Worm (Caenorhabditis elegans) whole organism, mixed stage, embryonic: Measurements from ENCODE around the gene C31G12.3.

Experiments used
- M03D4.4 ChIP-seq: sonication (generic microtip); optimal IDR thresholded peaks from 2 replicates; lab custom pipeline; 2017; ENCODE audit warnings: mild to moderate bottlenecking, missing genetic modification characterization, missing compliant biosample characterization
- bed-3 ChIP-seq: fragments of 200-800 bp; sonication (Bioruptor generic); optimal IDR thresholded peaks from 3 replicates; lab custom pipeline; 2018; ENCODE audit warnings: mild to moderate bottlenecking, missing genetic modification characterization, moderate library complexity, missing compliant biosample characterization
- blmp-1 ChIP-seq: fragments of 150-350 bp; optimal IDR thresholded peaks from 2 replicates; lab custom pipeline; 2014; ENCODE audit warnings: missing biosample characterization, missing genetic modification characterization
- ceh-39 ChIP-seq: fragments of 150-350 bp; optimal IDR thresholded peaks from 2 replicates; lab custom pipeline; 2014; ENCODE audit warnings: missing biosample characterization, missing genetic modification characterization
- ceh-43 ChIP-seq: fragments of 200-800 bp; sonication (Bioruptor generic); optimal IDR thresholded peaks from 2 replicates; lab custom pipeline; 2018; ENCODE audit warnings: mild to moderate bottlenecking, missing genetic modification characterization, moderate library complexity, missing compliant biosample characterization
- ceh-83 ChIP-seq: fragments of 200-800 bp; sonication (Bioruptor generic); optimal IDR thresholded peaks from 2 replicates; lab custom pipeline; 2018; ENCODE audit warnings: mild to moderate bottlenecking, missing genetic modification characterization, missing compliant biosample characterization
- ces-1 ChIP-seq: fragments of 150-350 bp; optimal IDR thresholded peaks from 2 replicates; lab custom pipeline; 2014; ENCODE audit warnings: missing biosample characterization, missing genetic modification reagents, missing genetic modification characterization
- cnd-1 ChIP-seq: fragments of 200-800 bp; sonication (Bioruptor generic); optimal IDR thresholded peaks from 2 replicates; lab custom pipeline; 2018; ENCODE audit warnings: mild to moderate bottlenecking, missing genetic modification characterization, missing compliant biosample characterization
- drap-1 ChIP-seq: fragments of 200-800 bp; sonication (Bioruptor generic); optimal IDR thresholded peaks from 3 replicates; lab custom pipeline; 2018; ENCODE audit warnings: mild to moderate bottlenecking, missing genetic modification characterization, missing compliant biosample characterization
- elt-1 ChIP-seq: sonication (generic microtip); optimal IDR thresholded peaks from 2 replicates; lab custom pipeline; 2017; ENCODE audit warnings: missing genetic modification characterization, mild to moderate bottlenecking, missing compliant biosample characterization, antibody characterized with exemption, moderate library complexity, borderline replicate concordance; ENCODE audit not compliant: insufficient read depth
- elt-3 ChIP-seq: fragments of 150-350 bp; optimal IDR thresholded peaks from 2 replicates; lab custom pipeline; 2014; ENCODE audit warnings: missing biosample characterization, missing genetic modification characterization
- flh-1 ChIP-seq: fragments of 200-800 bp; sonication (Bioruptor generic); optimal IDR thresholded peaks from 2 replicates; lab custom pipeline; 2018; ENCODE audit warnings: mild to moderate bottlenecking, missing genetic modification characterization, moderate library complexity, missing compliant biosample characterization
- ham-2 ChIP-seq: fragments of 200-800 bp; sonication (Bioruptor generic); optimal IDR thresholded peaks from 2 replicates; lab custom pipeline; 2018; ENCODE audit warnings: mild to moderate bottlenecking, missing genetic modification characterization, missing compliant biosample characterization
- hlh-1 ChIP-seq: fragments of 150-350 bp; optimal IDR thresholded peaks from 2 replicates; lab custom pipeline; 2014; ENCODE audit warnings: missing biosample characterization, missing genetic modification reagents, missing genetic modification characterization
- lin-13 ChIP-seq: fragments of 150-350 bp; optimal IDR thresholded peaks from 2 replicates; lab custom pipeline; 2014; ENCODE audit warnings: missing biosample characterization, missing genetic modification characterization
- lin-32 ChIP-seq: fragments of 200-800 bp; sonication (Bioruptor generic); optimal IDR thresholded peaks from 2 replicates; lab custom pipeline; 2018; ENCODE audit warnings: mild to moderate bottlenecking, missing genetic modification characterization, missing compliant biosample characterization
- mab-5 ChIP-seq: fragments of 150-350 bp; optimal IDR thresholded peaks from 2 replicates; lab custom pipeline; 2014; ENCODE audit warnings: missing biosample characterization, missing genetic modification characterization
- mls-2 ChIP-seq: sonication (generic microtip); optimal IDR thresholded peaks from 2 replicates; lab custom pipeline; 2016; ENCODE audit warnings: mild to moderate bottlenecking, missing genetic modification characterization, moderate library complexity, missing compliant biosample characterization
- nhr-12 ChIP-seq: fragments of 150-350 bp; optimal IDR thresholded peaks from 2 replicates; lab custom pipeline; 2014; ENCODE audit warnings: missing biosample characterization, missing genetic modification characterization
- nhr-2 ChIP-seq: fragments of 150-350 bp; optimal IDR thresholded peaks from 2 replicates; lab custom pipeline; 2014; ENCODE audit warnings: missing biosample characterization, missing genetic modification characterization
- nhr-237 ChIP-seq: fragments of 150-350 bp; optimal IDR thresholded peaks from 2 replicates; lab custom pipeline; 2014; ENCODE audit warnings: missing biosample characterization, missing genetic modification characterization
- nhr-28 ChIP-seq: fragments of 150-350 bp; optimal IDR thresholded peaks from 2 replicates; lab custom pipeline; 2014; ENCODE audit warnings: missing biosample characterization, missing genetic modification characterization
- nhr-76 ChIP-seq: sonication (generic microtip); optimal IDR thresholded peaks from 2 replicates; lab custom pipeline; 2017; ENCODE audit warnings: missing biosample characterization, missing genetic modification characterization
- pha-4 ChIP-seq: fragments of 150-350 bp; optimal IDR thresholded peaks from 2 replicates; lab custom pipeline; 2018; ENCODE audit warnings: missing biosample characterization, missing genetic modification reagents, missing genetic modification characterization
- sem-2 ChIP-seq: fragments of 200-800 bp; sonication (Bioruptor generic); optimal IDR thresholded peaks from 2 replicates; lab custom pipeline; 2018; ENCODE audit warnings: mild to moderate bottlenecking, missing genetic modification characterization, missing compliant biosample characterization
- snpc-4 ChIP-seq: fragments of 150-350 bp; optimal IDR thresholded peaks from 2 replicates; lab custom pipeline; 2014; ENCODE audit warnings: missing biosample characterization, missing genetic modification characterization
- sptf-1 ChIP-seq: sonication (generic microtip); optimal IDR thresholded peaks from 2 replicates; lab custom pipeline; 2017; ENCODE audit warnings: mild to moderate bottlenecking, missing genetic modification characterization, moderate library complexity, missing compliant biosample characterization
- tbx-8 ChIP-seq: fragments of 200-800 bp; sonication (Bioruptor generic); optimal IDR thresholded peaks from 2 replicates; lab custom pipeline; 2018; ENCODE audit warnings: mild to moderate bottlenecking, missing genetic modification characterization, moderate library complexity, missing compliant biosample characterization
- unc-120 ChIP-seq: sonication (generic microtip); optimal IDR thresholded peaks from 2 replicates; lab custom pipeline; 2017; ENCODE audit warnings: missing genetic modification characterization, missing compliant biosample characterization; ENCODE audit not compliant: poor library complexity, severe bottlenecking
- unc-39 ChIP-seq: fragments of 150-350 bp; optimal IDR thresholded peaks from 2 replicates; lab custom pipeline; 2014; ENCODE audit warnings: missing biosample characterization, missing genetic modification characterization
- unc-62 ChIP-seq: fragments of 150-350 bp; optimal IDR thresholded peaks from 2 replicates; lab custom pipeline; 2014; ENCODE audit warnings: missing biosample characterization, missing genetic modification reagents, missing genetic modification characterization
- zip-8 ChIP-seq: fragments of 150-350 bp; optimal IDR thresholded peaks from 2 replicates; lab custom pipeline; 2014; ENCODE audit warnings: missing biosample characterization, missing genetic modification characterization
- ztf-11 ChIP-seq: fragments of 150-350 bp; optimal IDR thresholded peaks from 2 replicates; lab custom pipeline; 2014; ENCODE audit warnings: missing biosample characterization, missing genetic modification characterization

C31G12.3 gene

ce11 chrV:18184910-18185309, at the start of gene C31G12.3:
TSS of gene C31G12.3 (plus strand) at chrV:18185210.
- TF ChIP-seq nhr-2 (tag; lab: Kevin White, UChicago) (no peak), tbx-8 (GFP tag; lab: Kevin White, UChicago) (no peak), lin-32 (no peak), hlh-1 (tag; lab: Kevin White, UChicago) (no peak), elt-3 (no peak), nhr-237 (tag; lab: Kevin White, UChicago) (no peak), flh-1 (GFP tag; lab: Kevin White, UChicago) (no peak), lin-13 (tag; lab: Kevin White, UChicago) (no peak), ceh-43 (GFP tag; lab: Kevin White, UChicago) (no peak)

ce11 chrV:18137679-18138078, 47.3 kb upstream of the C31G12.3 start:
- no peak for TF ChIP-seq ces-1 (GFP tag; lab: Kevin White, UChicago)
- TF ChIP-seq ceh-43 (GFP tag; lab: Kevin White, UChicago): no peak
- no peak for TF ChIP-seq cnd-1 (tag; lab: Kevin White, UChicago)
- no peak for TF ChIP-seq nhr-76 (tag; lab: Kevin White, UChicago)
- no peak for TF ChIP-seq pha-4
- no peak for TF ChIP-seq sptf-1 (tag; lab: Kevin White, UChicago)
- TF ChIP-seq ham-2: no peak
- TF ChIP-seq nhr-2 (tag; lab: Kevin White, UChicago): no peak
- TF ChIP-seq bed-3: no peak
- TF ChIP-seq zip-8 (tag; lab: Kevin White, UChicago): no peak
- no peak for TF ChIP-seq snpc-4 (tag; lab: Kevin White, UChicago)
- TF ChIP-seq mls-2: no peak
- TF ChIP-seq hlh-1 (tag; lab: Kevin White, UChicago): no peak
- no peak for TF ChIP-seq drap-1
- TF ChIP-seq nhr-237 (tag; lab: Kevin White, UChicago): no peak
- no peak for TF ChIP-seq nhr-12
- TF ChIP-seq unc-120 (tag; lab: Kevin White, UChicago): no peak
- no peak for TF ChIP-seq ztf-11 (tag; lab: Kevin White, UChicago)
- no peak for TF ChIP-seq lin-32
- no peak for TF ChIP-seq sem-2 (GFP tag; lab: Kevin White, UChicago)

ce11 chrV:18138695-18139094, 46.3 kb upstream of the C31G12.3 start, which contains the start of gene Y37H2A.10:
TSS of gene Y37H2A.10 (plus strand) at chrV:18138995.
- no peak for TF ChIP-seq nhr-237 (tag; lab: Kevin White, UChicago)
- TF ChIP-seq unc-39 (tag; lab: Kevin White, UChicago): no peak
- no peak for TF ChIP-seq ceh-83 (GFP tag; lab: Kevin White, UChicago)
- TF ChIP-seq bed-3: no peak
- no peak for TF ChIP-seq M03D4.4
- no peak for TF ChIP-seq zip-8 (tag; lab: Kevin White, UChicago)
- no peak for TF ChIP-seq lin-32
- no peak for TF ChIP-seq elt-1 (tag; lab: Kevin White, UChicago)
- no peak for TF ChIP-seq mls-2
- no peak for TF ChIP-seq flh-1 (GFP tag; lab: Kevin White, UChicago)
- no peak for TF ChIP-seq snpc-4 (tag; lab: Kevin White, UChicago)
- no peak for TF ChIP-seq nhr-12
- no peak for TF ChIP-seq ceh-43 (GFP tag; lab: Kevin White, UChicago)
- TF ChIP-seq nhr-28 (tag; lab: Kevin White, UChicago): no peak
- TF ChIP-seq nhr-76 (tag; lab: Kevin White, UChicago): no peak
- no peak for TF ChIP-seq tbx-8 (GFP tag; lab: Kevin White, UChicago)
- no peak for TF ChIP-seq nhr-2 (tag; lab: Kevin White, UChicago)
- no peak for TF ChIP-seq ztf-11 (tag; lab: Kevin White, UChicago)
- TF ChIP-seq cnd-1 (tag; lab: Kevin White, UChicago): no peak
- TF ChIP-seq, all 35 proteins: peak for 0

- no peak for TF ChIP-seq sptf-1 (tag; lab: Kevin White, UChicago)
- no peak for TF ChIP-seq mls-2
- no peak for TF ChIP-seq bed-3
- TF ChIP-seq ztf-11 (tag; lab: Kevin White, UChicago): no peak
- no peak for TF ChIP-seq nhr-12
- no peak for TF ChIP-seq mab-5 (tag; lab: Kevin White, UChicago)
- no peak for TF ChIP-seq ces-1 (GFP tag; lab: Kevin White, UChicago)
- TF ChIP-seq unc-120 (tag; lab: Kevin White, UChicago): no peak
- TF ChIP-seq cnd-1 (tag; lab: Kevin White, UChicago): no peak
- no peak for TF ChIP-seq tbx-8 (GFP tag; lab: Kevin White, UChicago)
- no peak for TF ChIP-seq pha-4
- TF ChIP-seq lin-13 (tag; lab: Kevin White, UChicago): no peak
- no peak for TF ChIP-seq zip-8 (tag; lab: Kevin White, UChicago)
- TF ChIP-seq blmp-1: no peak
- TF ChIP-seq ceh-83 (GFP tag; lab: Kevin White, UChicago): no peak
- no peak for TF ChIP-seq nhr-237 (tag; lab: Kevin White, UChicago)
- TF ChIP-seq ceh-39: no peak
- no peak for TF ChIP-seq nhr-76 (tag; lab: Kevin White, UChicago)
- no peak for TF ChIP-seq lin-32
- no peak for TF ChIP-seq unc-62 (GFP tag; lab: Kevin White, UChicago)
Observed at ce11 chrV:18141161-18141560, 43.8 kb upstream of the C31G12.3 start, which contains the start of gene Y37H2A.11. TSS of gene Y37H2A.11 (plus strand) at chrV:18141461.
